Fruit fly (Drosophila melanogaster): ENCODE measurements around the gene mld.

dm6 chr3R:24671662-24672061 lies 86.2 kb downstream of the mld start:
- TF ChIP-seq pan (optimal IDR thresholded peaks at IDR 0.05) = no peak
- TF ChIP-seq usp (GFP tag; optimal IDR thresholded peaks at IDR 0.05) = no peak
- no peak for TF ChIP-seq psq (optimal IDR thresholded peaks at IDR 0.05)
- no peak for TF ChIP-seq CG8478 (optimal IDR thresholded peaks at IDR 0.05)
- no peak for TF ChIP-seq Dll (optimal IDR thresholded peaks at IDR 0.05)
- no peak for TF ChIP-seq EcR (GFP tag; optimal IDR thresholded peaks at IDR 0.05)

Data from whole organism.